Fruit fly (Drosophila melanogaster) whole organism, embryonic: ENCODE measurements around the gene Drs.
A peak's percentile ranks its signal among the peaks of the same experiment; 100 is the strongest.

Experiments
- Atf3 ChIP-seq: fragments of 200-800 bp; sonication (Bioruptor generic); optimal IDR thresholded peaks from 3 replicates; lab custom pipeline; 2016; ENCODE audit warnings: missing biosample characterization, missing genetic modification characterization
- Blimp-1 ChIP-seq: fragments of 200-800 bp; sonication (Bioruptor generic); optimal IDR thresholded peaks from 3 replicates; lab custom pipeline; 2018; ENCODE audit warnings: missing biosample characterization, missing genetic modification characterization, mild to moderate bottlenecking, moderate library complexity, missing genetic modification reagents
- CG10431 ChIP-seq: fragments of 200-800 bp; sonication (Bioruptor generic); optimal IDR thresholded peaks from 3 replicates; lab custom pipeline; 2018; ENCODE audit warnings: missing biosample characterization, mild to moderate bottlenecking, missing genetic modification characterization
- CG11398 ChIP-seq: fragments of 200-800 bp; sonication (Bioruptor generic); optimal IDR thresholded peaks from 2 replicates; lab custom pipeline; 2016; ENCODE audit warnings: missing biosample characterization, missing genetic modification characterization
- CG11695 ChIP-seq: fragments of 200-800 bp; sonication (Bioruptor generic); IDR thresholded peaks from 3 replicates; pipeline ENCODE4 v1.3.6; 2022; ENCODE audit warnings: missing biosample characterization, missing genetic modification characterization
- CG12236 ChIP-seq: fragments of 200-800 bp; sonication (Bioruptor generic); optimal IDR thresholded peaks from 2 replicates; lab custom pipeline; 2016; ENCODE audit warnings: missing biosample characterization, missing genetic modification characterization
- CG12299 ChIP-seq: fragments of 200-800 bp; sonication (Bioruptor generic); optimal IDR thresholded peaks from 2 replicates; lab custom pipeline; 2018; ENCODE audit warnings: missing biosample characterization, mild to moderate bottlenecking, missing genetic modification characterization
- CG13894 ChIP-seq: fragments of 200-800 bp; sonication (Bioruptor generic); optimal IDR thresholded peaks from 3 replicates; lab custom pipeline; 2018; ENCODE audit warnings: missing biosample characterization, mild to moderate bottlenecking, missing genetic modification characterization, moderate library complexity
- CG14014 ChIP-seq: fragments of 200-800 bp; sonication (Bioruptor generic); IDR thresholded peaks from 2 replicates; pipeline ENCODE4 v1.3.6; 2022; ENCODE audit warnings: missing biosample characterization, missing genetic modification characterization
- CG14667 ChIP-seq: fragments of 200-800 bp; sonication (Bioruptor generic); IDR thresholded peaks from 2 replicates; pipeline ENCODE4 v1.3.6; 2022; ENCODE audit warnings: missing biosample characterization, missing genetic modification characterization
- CG1529 ChIP-seq: fragments of 200-800 bp; sonication (Bioruptor generic); optimal IDR thresholded peaks from 3 replicates; lab custom pipeline; 2018; ENCODE audit warnings: missing biosample characterization, missing genetic modification characterization
- CG17612 ChIP-seq: fragments of 200-800 bp; sonication (Bioruptor generic); IDR thresholded peaks from 2 replicates; pipeline ENCODE4 v1.3.6; 2022; ENCODE audit warnings: missing biosample characterization, missing genetic modification characterization
- CG18619 ChIP-seq: fragments of 200-800 bp; sonication (Bioruptor generic); optimal IDR thresholded peaks from 3 replicates; lab custom pipeline; 2017; ENCODE audit warnings: missing biosample characterization, mild to moderate bottlenecking, missing genetic modification characterization
- CG2202 ChIP-seq: fragments of 200-800 bp; sonication (Bioruptor generic); optimal IDR thresholded peaks from 2 replicates; lab custom pipeline; 2018; ENCODE audit warnings: missing biosample characterization, mild to moderate bottlenecking, missing genetic modification characterization
- CG30403 ChIP-seq: fragments of 200-800 bp; sonication (Bioruptor generic); optimal IDR thresholded peaks from 3 replicates; lab custom pipeline; 2016; ENCODE audit warnings: missing biosample characterization, missing genetic modification characterization
- CG31441 ChIP-seq: fragments of 200-800 bp; sonication (Bioruptor generic); IDR thresholded peaks from 2 replicates; pipeline ENCODE4 v1.3.6; 2022; ENCODE audit warnings: missing biosample characterization, missing genetic modification characterization
- CG4424 ChIP-seq: fragments of 200-800 bp; sonication (Bioruptor generic); optimal IDR thresholded peaks from 3 replicates; lab custom pipeline; 2016; ENCODE audit warnings: missing biosample characterization, missing genetic modification characterization
- CG7786 ChIP-seq: fragments of 200-800 bp; sonication (Bioruptor generic); optimal IDR thresholded peaks from 2 replicates; lab custom pipeline; 2016; ENCODE audit warnings: missing biosample characterization, missing genetic modification characterization
- CG7987 ChIP-seq: fragments of 200-800 bp; sonication (Bioruptor generic); optimal IDR thresholded peaks from 2 replicates; lab custom pipeline; 2018; ENCODE audit warnings: missing biosample characterization, mild to moderate bottlenecking, missing genetic modification characterization, moderate library complexity
- CG8478 ChIP-seq: fragments of >200 bp; optimal IDR thresholded peaks from 2 replicates; lab custom pipeline; 2018
- CG8924 ChIP-seq: fragments of 200-800 bp; optimal IDR thresholded peaks from 3 replicates; lab custom pipeline; 2019; ENCODE audit warnings: missing biosample characterization, mild to moderate bottlenecking, missing genetic modification characterization, moderate library complexity
- CG9437 ChIP-seq: fragments of 200-800 bp; sonication (Bioruptor generic); optimal IDR thresholded peaks from 2 replicates; lab custom pipeline; 2018; ENCODE audit warnings: missing biosample characterization, mild to moderate bottlenecking, missing genetic modification characterization
- D19B ChIP-seq: fragments of 200-800 bp; sonication (Bioruptor generic); optimal IDR thresholded peaks from 2 replicates; lab custom pipeline; 2017; ENCODE audit warnings: missing biosample characterization, mild to moderate bottlenecking, missing genetic modification characterization
- Dip2 ChIP-seq: fragments of 200-800 bp; sonication (Bioruptor generic); IDR thresholded peaks from 2 replicates; pipeline ENCODE4 v1.3.6; 2022; ENCODE audit warnings: missing biosample characterization, missing genetic modification characterization
- Dip3 ChIP-seq: fragments of 200-800 bp; sonication (Bioruptor generic); optimal IDR thresholded peaks from 3 replicates; lab custom pipeline; 2016; ENCODE audit warnings: missing biosample characterization, missing genetic modification characterization
- GATAe ChIP-seq: fragments of 200-800 bp; sonication (Bioruptor generic); conservative IDR thresholded peaks from 2 replicates; pipeline ENCODE4 v1.3.6; 2022; ENCODE audit warnings: missing biosample characterization, missing genetic modification characterization
- H15 ChIP-seq: fragments of 200-800 bp; sonication (Bioruptor generic); IDR thresholded peaks from 3 replicates; pipeline ENCODE4 v1.3.6; 2022; ENCODE audit warnings: missing biosample characterization, missing genetic modification characterization
- Meics ChIP-seq: fragments of 200-800 bp; sonication (Bioruptor generic); optimal IDR thresholded peaks from 2 replicates; lab custom pipeline; 2017; ENCODE audit warnings: missing biosample characterization, mild to moderate bottlenecking, missing genetic modification characterization
- NC2α ChIP-seq: fragments of 200-800 bp; sonication (Bioruptor generic); optimal IDR thresholded peaks from 2 replicates; lab custom pipeline; 2016; ENCODE audit warnings: missing biosample characterization, missing genetic modification characterization
- Optix ChIP-seq: fragments of 200-800 bp; sonication (Bioruptor generic); IDR thresholded peaks from 3 replicates; pipeline ENCODE4 v1.3.6; 2022; ENCODE audit warnings: missing biosample characterization, missing genetic modification characterization
- Pdp1 ChIP-seq, 2 experiments: fragments of 200-800 bp; sonication (Bioruptor generic); optimal IDR thresholded peaks; 3 replicates each; lab custom pipeline; 2016; ENCODE audit warnings: missing biosample characterization in 2 of 2, missing genetic modification characterization in 2 of 2, mild to moderate bottlenecking in 1 of 2, moderate library complexity in 1 of 2
- Rx ChIP-seq: fragments of 200-800 bp; sonication (Bioruptor generic); IDR thresholded peaks from 2 replicates; pipeline ENCODE4 v1.3.6; 2022; ENCODE audit warnings: missing biosample characterization, missing genetic modification characterization
- bigmax ChIP-seq: fragments of 200-800 bp; sonication (Bioruptor generic); optimal IDR thresholded peaks from 2 replicates; lab custom pipeline; 2018; ENCODE audit warnings: missing biosample characterization, mild to moderate bottlenecking, missing genetic modification characterization
- bsh ChIP-seq, 2 experiments: fragments of 200-800 bp; sonication (Bioruptor generic); optimal IDR thresholded peaks; 2 replicates each; lab custom pipeline; 2017 to 2018; ENCODE audit warnings: mild to moderate bottlenecking in 2 of 2, missing biosample characterization in 2 of 2, missing genetic modification characterization in 2 of 2, moderate library complexity in 1 of 2
- chm ChIP-seq: fragments of 200-800 bp; sonication (Bioruptor generic); IDR thresholded peaks from 2 replicates; pipeline ENCODE4 v1.3.6; 2022; ENCODE audit warnings: missing biosample characterization, missing genetic modification characterization
- da ChIP-seq: fragments of 200-800 bp; sonication (Bioruptor generic); optimal IDR thresholded peaks from 2 replicates; lab custom pipeline; 2016; ENCODE audit warnings: missing biosample characterization, missing genetic modification characterization
- danr ChIP-seq: fragments of 200-800 bp; sonication (Bioruptor generic); IDR thresholded peaks from 2 replicates; pipeline ENCODE4 v1.3.6; 2022; ENCODE audit warnings: missing biosample characterization, missing genetic modification characterization
- gce ChIP-seq: fragments of 200-800 bp; sonication (Bioruptor generic); IDR thresholded peaks from 3 replicates; pipeline ENCODE4 v1.3.6; 2022; ENCODE audit warnings: missing biosample characterization, missing genetic modification characterization
- grn ChIP-seq: fragments of 200-800 bp; sonication (Bioruptor generic); optimal IDR thresholded peaks from 3 replicates; lab custom pipeline; 2017; ENCODE audit warnings: missing biosample characterization, missing genetic modification characterization
- lbe ChIP-seq: fragments of 200-800 bp; sonication (Bioruptor generic); optimal IDR thresholded peaks from 2 replicates; lab custom pipeline; 2016; ENCODE audit warnings: missing biosample characterization, mild to moderate bottlenecking, missing genetic modification characterization
- nom ChIP-seq: fragments of 200-800 bp; sonication (Bioruptor generic); optimal IDR thresholded peaks from 2 replicates; lab custom pipeline; 2017; ENCODE audit warnings: missing biosample characterization, missing genetic modification characterization, mild to moderate bottlenecking, moderate library complexity, missing genetic modification reagents
- oc ChIP-seq: fragments of 200-800 bp; sonication (Bioruptor generic); optimal IDR thresholded peaks from 2 replicates; lab custom pipeline; 2018; ENCODE audit warnings: missing biosample characterization, mild to moderate bottlenecking, missing genetic modification characterization, moderate library complexity
- onecut ChIP-seq: fragments of 200-800 bp; sonication (Bioruptor generic); IDR thresholded peaks from 2 replicates; pipeline ENCODE4 v1.3.6; 2022; ENCODE audit warnings: missing biosample characterization, missing genetic modification characterization
- phol ChIP-seq: fragments of 200-800 bp; sonication (Bioruptor generic); optimal IDR thresholded peaks from 3 replicates; lab custom pipeline; 2018; ENCODE audit warnings: missing biosample characterization, mild to moderate bottlenecking, missing genetic modification characterization, moderate library complexity
- row ChIP-seq: fragments of 200-800 bp; sonication (Bioruptor generic); IDR thresholded peaks from 3 replicates; pipeline ENCODE4 v1.3.6; 2022; ENCODE audit warnings: missing biosample characterization, missing genetic modification characterization
- sc ChIP-seq, 3 experiments: fragments of >200 bp in 2 of 3; fragments of 200-800 bp in 1 of 3; sonication (Bioruptor generic) in 1 of 3; optimal IDR thresholded peaks; 2 replicates in 2 of 3; 3 replicates in 1 of 3; lab custom pipeline; 2017; ENCODE audit warnings: mild to moderate bottlenecking in 1 of 3, missing biosample characterization in 1 of 3, missing genetic modification characterization in 1 of 3, missing genetic modification reagents in 1 of 3
- scrt ChIP-seq: fragments of 200-800 bp; sonication (Bioruptor generic); optimal IDR thresholded peaks from 2 replicates; lab custom pipeline; 2018; ENCODE audit warnings: missing biosample characterization, mild to moderate bottlenecking, missing genetic modification characterization, moderate library complexity
- sens ChIP-seq: fragments of 200-800 bp; sonication (Bioruptor generic); peaks from one replicate; lab custom pipeline; 2016; ENCODE audit warnings: missing biosample characterization, missing genetic modification characterization
- stc ChIP-seq: fragments of 200-800 bp; sonication (Bioruptor generic); IDR thresholded peaks from 2 replicates; pipeline ENCODE4 v1.3.6; 2022; ENCODE audit warnings: missing biosample characterization, missing genetic modification characterization
- trh ChIP-seq: fragments of 200-800 bp; sonication (Bioruptor generic); optimal IDR thresholded peaks from 2 replicates; lab custom pipeline; 2016; ENCODE audit warnings: missing biosample characterization, missing genetic modification characterization

The Drs gene

DNA sequence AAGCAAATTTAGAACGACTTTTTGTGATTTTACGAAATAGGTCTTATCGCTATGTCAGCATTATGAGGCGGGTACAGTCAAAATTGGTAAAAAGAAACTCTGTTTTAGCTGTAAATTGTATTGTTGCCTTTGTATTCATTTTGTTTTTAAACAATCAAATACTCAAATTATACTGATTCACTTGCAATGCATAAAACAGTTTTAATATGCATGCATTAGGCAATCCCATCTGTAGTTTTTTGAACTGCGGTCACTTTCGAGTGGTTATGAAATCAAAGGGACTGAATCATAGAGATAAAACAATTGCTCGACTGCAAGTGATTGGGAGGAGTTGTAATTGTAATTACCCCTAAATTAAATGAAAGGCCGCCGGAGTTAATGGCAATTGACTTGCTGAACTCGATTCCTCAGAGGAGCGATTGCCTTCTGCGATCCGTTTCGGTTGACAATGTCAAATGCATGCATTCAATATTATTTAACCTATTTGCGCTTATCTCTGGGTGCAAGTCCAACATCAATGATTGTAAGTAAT lies 29.6 kb upstream of the Drs start (continued):
- TF ChIP-seq CG7987 (GFP tag; lab: Kevin White, UChicago) (no peak), oc (tag; lab: Kevin White, UChicago) (no peak), da (no peak), gce (GFP tag; lab: Robert Waterston, UW) (no peak), CG1529 (GFP tag; lab: Kevin White, UChicago) (no peak), CG8924 (no peak), scrt (no peak), CG17612 (GFP tag; lab: Robert Waterston, UW) (no peak), CG8478 (lab: Kevin White, UChicago) (no peak), CG11398 (GFP tag; lab: Kevin White, UChicago) (no peak), CG14014 (no peak), chm (no peak), CG7786 (GFP tag; lab: Kevin White, UChicago) (no peak), D19B (GFP tag; lab: Kevin White, UChicago) (no peak), NC2α (GFP tag; lab: Kevin White, UChicago) (no peak), stc (GFP tag; lab: Robert Waterston, UW) (0 out of 2 replicates have a peak, but pooled peaks have one; percentile 44)

DNA sequence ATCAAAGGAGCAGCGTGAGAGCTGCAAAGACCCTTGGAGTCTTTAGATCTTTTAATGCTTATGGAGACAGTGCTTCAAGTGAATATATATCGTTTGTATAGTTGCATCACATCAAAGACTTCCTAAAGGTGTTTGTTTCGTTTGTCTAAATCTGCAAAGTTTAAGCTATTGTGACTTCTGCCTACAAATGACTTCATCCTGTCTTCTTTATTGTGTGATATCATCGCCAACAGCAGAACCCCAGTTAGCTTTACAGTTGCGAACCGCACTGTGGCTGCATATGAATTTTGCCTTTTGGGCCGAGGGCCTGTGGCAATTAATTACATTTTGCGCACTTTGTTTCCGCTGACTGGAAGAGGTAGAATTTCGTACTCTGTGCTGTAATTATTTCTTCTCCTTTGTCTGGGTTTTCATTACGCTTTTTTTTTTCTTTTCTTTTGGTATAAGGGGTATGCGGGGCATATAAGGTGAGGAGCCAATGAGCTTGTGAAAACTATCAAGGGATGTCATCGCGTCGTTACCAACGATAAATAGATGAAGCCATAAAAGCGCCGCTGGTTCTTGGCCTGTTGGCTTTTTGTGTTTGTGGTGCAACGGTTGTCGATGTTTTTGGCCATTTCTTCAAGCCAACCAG lies 26.9 kb upstream of the Drs start:
- TF ChIP-seq bsh (GFP tag; optimal IDR thresholded peaks at IDR 0.05; lab: Kevin White, UChicago) = peak in 1 of 2 experiments; percentile 61
- no peak for TF ChIP-seq CG12299 (tag; lab: Kevin White, UChicago)
- peak; percentile 48; the same call in 1 of the 3 replicates for TF ChIP-seq CG11695 (GFP tag; lab: Robert Waterston, UW)
- no peak for TF ChIP-seq trh
- TF ChIP-seq GATAe (GFP tag; lab: Robert Waterston, UW) = no peak
- no peak for TF ChIP-seq Optix (GFP tag; lab: Robert Waterston, UW)
- TF ChIP-seq Blimp-1 (GFP tag; lab: Kevin White, UChicago) = no peak
- 0 out of 3 replicates have a peak, but pooled peaks have one; percentile 5 for TF ChIP-seq row (GFP tag; lab: Robert Waterston, UW)
- peak; percentile 65 for TF ChIP-seq lbe (GFP tag; lab: Kevin White, UChicago)
- no peak for TF ChIP-seq danr (GFP tag; lab: Robert Waterston, UW)
- no peak for TF ChIP-seq H15 (GFP tag; lab: Robert Waterston, UW)
- peak; percentile 19 for TF ChIP-seq nom (GFP tag; lab: Kevin White, UChicago)
- peak; percentile 9 for TF ChIP-seq sens (GFP tag; lab: Kevin White, UChicago)
- TF ChIP-seq bigmax = no peak
- TF ChIP-seq CG12236 (GFP tag; lab: Kevin White, UChicago) = no peak
- TF ChIP-seq CG31441 = no peak
- TF ChIP-seq CG30403 (GFP tag; lab: Kevin White, UChicago) = no peak
- TF ChIP-seq grn (GFP tag; lab: Kevin White, UChicago) = no peak
- TF ChIP-seq CG18619 (GFP tag; lab: Kevin White, UChicago) = no peak
- TF ChIP-seq, all 482 proteins: peak for 6

DNA sequence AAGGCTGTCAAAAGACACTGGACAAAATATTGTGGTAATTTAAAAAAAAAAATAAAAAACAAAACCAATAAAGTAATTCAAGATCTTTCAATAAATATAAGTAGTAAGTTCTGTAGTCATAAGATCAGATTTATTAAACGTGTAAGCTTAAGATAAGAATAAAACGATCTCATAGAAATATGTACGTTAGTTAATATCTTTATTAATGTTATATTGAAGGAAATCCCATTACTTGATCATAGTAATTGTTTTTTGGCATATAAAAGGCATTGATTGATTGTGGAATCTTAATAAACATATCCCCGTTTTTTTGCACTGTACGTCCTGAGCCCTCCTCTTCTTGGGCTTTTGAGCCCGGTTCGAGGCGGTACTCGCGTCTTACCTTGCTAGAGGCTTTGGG lies 26.1 kb upstream of the Drs start:
- TF ChIP-seq Pdp1 (GFP tag; optimal IDR thresholded peaks at IDR 0.05; lab: Kevin White, UChicago) (no peak), CG2202 (tag; lab: Kevin White, UChicago) (no peak), phol (tag; lab: Kevin White, UChicago) (peak; percentile 13), CG9437 (GFP tag; lab: Kevin White, UChicago) (peak; percentile 1), Atf3 (no peak), Rx (GFP tag; lab: Robert Waterston, UW) (no peak), Meics (peak; percentile 4), CG14667 (no peak), CG10431 (GFP tag; lab: Kevin White, UChicago) (no peak), CG13894 (tag; lab: Kevin White, UChicago) (no peak), onecut (GFP tag; lab: Robert Waterston, UW) (no peak), sc (optimal IDR thresholded peaks at IDR 0.05; lab: Kevin White, UChicago) (no peak), sc (GFP tag; optimal IDR thresholded peaks at IDR 0.05; lab: Kevin White, UChicago) (no peak), CG4424 (GFP tag; lab: Kevin White, UChicago) (no peak), Dip2 (GFP tag; lab: Robert Waterston, UW) (no peak), Dip3 (no peak)
